Worm (Caenorhabditis elegans) whole organism, dauer: ENCODE results near the gene F14D7.14.
"Not testable (repeated sequence)": the region's sequence is repeated elsewhere in the genome, so short reads cannot be mapped to it uniquely, and the experiment has no call there.

Experiments used
- unc-62 ChIP-seq: sonication (generic microtip); optimal IDR thresholded peaks from 2 replicates; lab custom pipeline; 2017; ENCODE audit warnings: missing biosample characterization, missing genetic modification reagents, missing genetic modification characterization

The F14D7.14 gene

DNA sequence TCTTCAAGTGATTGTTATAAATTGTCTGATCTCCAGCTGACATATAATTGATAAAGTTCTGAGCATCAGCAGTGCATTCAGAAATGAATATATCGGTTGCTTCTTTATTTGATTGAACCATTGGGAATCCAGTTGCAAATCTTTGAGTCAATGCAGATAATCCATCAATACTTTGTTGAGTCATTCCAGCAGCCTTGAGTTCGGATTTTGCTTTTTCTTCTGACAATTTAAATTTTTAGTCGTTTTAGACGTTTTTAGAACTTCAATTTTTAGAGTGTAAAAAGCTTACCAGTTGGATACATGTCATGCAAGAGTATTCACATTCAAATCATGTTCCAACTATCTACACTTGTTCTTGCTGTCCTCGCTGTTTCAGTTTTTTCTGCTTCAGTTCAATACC, at the start of gene F14D7.14:
Gene F14D7.14 (plus strand): TSS at position 301 of the 400 bp plus-strand sequence.
- not testable (repeated sequence) for TF ChIP-seq unc-62 (GFP tag; lab: Kevin White, UChicago)

ce11 chrV:14260831-14261230, 48.9 kb upstream of the F14D7.14 start, which contains the start of gene F40G12.2:
F40G12.2 (minus strand) TSS chrV:14260931.
- TF ChIP-seq unc-62 (GFP tag; lab: Kevin White, UChicago), result no peak

- TF ChIP-seq unc-62 (GFP tag; lab: Kevin White, UChicago), result no peak
Observed at ce11 chrV:14267326-14267942, 42.3 kb upstream of the F14D7.14 start.

ce11 chrV:14268616-14269015, 41.1 kb upstream of the F14D7.14 start, which contains the start of gene F40G12.4:
F40G12.4 (minus strand) TSS chrV:14268716.
- no peak for TF ChIP-seq unc-62 (GFP tag; lab: Kevin White, UChicago)

DNA sequence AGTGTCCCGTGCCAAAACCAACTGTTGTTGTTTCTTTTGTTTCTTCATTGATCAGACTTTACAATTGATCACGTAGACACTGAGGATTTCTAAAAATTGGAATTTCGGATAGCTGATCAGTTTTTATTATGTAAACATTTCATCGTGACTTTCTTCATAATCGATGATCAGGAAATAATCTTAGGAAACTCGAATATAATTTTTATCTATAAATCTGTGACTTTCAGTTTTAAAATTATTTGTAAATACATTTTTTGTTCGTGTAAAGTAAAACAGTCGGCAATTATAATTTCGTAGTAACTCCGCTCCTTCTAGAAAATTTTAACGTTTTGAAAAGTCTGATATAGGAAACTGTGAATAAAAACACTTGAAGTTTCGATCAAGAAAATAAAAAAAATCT, 39.0 kb upstream of the F14D7.14 start, which contains the start of gene F40G12.5:
Gene F40G12.5 (minus strand): TSS at position 101 of the 400 bp plus-strand sequence.
- no peak for TF ChIP-seq unc-62 (GFP tag; lab: Kevin White, UChicago)

- no peak for TF ChIP-seq unc-62 (GFP tag; lab: Kevin White, UChicago)
Observed at ce11 chrV:14273019-14273418, 36.7 kb upstream of the F14D7.14 start, which contains the start of gene F40G12.6. F40G12.6 (minus strand) TSS chrV:14273119.

ce11 chrV:14274268-14274667, 35.5 kb upstream of the F14D7.14 start, which contains the start of gene F40G12.7:
F40G12.7 (plus strand) TSS chrV:14274568.
- TF ChIP-seq unc-62 (GFP tag; lab: Kevin White, UChicago), result not testable (repeated sequence)

- no peak for TF ChIP-seq unc-62 (GFP tag; lab: Kevin White, UChicago)
Observed at ce11 chrV:14279777-14280176, 30.0 kb upstream of the F14D7.14 start, which contains the start of gene srt-33. srt-33 (minus strand) TSS chrV:14279877.

- TF ChIP-seq unc-62 (GFP tag; lab: Kevin White, UChicago), result no peak
Observed at ce11 chrV:14282222-14282709, 27.5 kb upstream of the F14D7.14 start, which contains the start of the genes srt-74 and F40G12.9. srt-74 (minus strand) TSS chrV:14282322. F40G12.9 (plus strand) TSS chrV:14282659.

ce11 chrV:14283241-14283640, 26.5 kb upstream of the F14D7.14 start, which contains the start of gene F40G12.10:
F40G12.10 (plus strand) TSS chrV:14283541.
- no peak for TF ChIP-seq unc-62 (GFP tag; lab: Kevin White, UChicago)

DNA sequence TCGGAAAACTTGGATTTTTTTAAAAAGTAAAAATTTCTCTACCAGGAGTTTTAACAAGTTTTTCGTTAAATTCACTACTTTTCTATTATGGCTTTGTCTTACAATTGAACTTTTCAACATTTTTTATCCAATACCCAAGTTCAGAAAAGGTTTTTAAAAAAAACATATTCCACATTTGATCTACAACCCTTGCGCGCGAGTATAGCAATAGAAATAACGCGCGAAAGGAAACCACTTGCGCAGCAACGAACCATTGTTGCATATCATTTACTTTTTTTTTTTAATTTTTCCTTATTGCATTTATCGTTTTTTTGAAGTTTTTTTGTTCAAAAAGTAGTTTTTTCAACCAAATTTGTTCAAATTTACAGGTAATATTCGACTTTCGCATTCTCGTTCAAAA, 23.9 kb upstream of the F14D7.14 start, which contains the start of gene F40G12.11:
Gene F40G12.11 (plus strand): TSS at position 369 of the 400 bp plus-strand sequence.
- TF ChIP-seq unc-62 (GFP tag; lab: Kevin White, UChicago), result no peak

DNA sequence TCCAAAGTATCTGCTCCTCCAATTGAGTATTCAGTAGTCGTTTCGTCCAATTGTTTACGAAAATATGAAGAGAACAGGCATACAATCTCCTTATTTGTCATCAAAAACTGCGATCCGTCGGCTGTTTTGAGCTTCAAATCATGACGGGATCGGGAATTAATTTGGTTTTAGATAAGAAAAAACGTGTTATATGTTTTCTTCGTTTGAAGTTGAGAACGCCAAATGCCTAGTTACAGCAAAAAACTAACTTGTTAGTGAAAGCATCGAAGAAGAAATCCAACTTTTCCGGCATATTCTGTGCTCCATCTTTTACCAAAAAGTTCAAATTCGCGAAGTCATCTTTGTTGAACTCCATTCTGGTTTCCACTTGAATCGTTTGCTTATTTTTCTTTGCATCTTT, 20.4 kb upstream of the F14D7.14 start, which contains the start of gene F14D7.1:
Gene F14D7.1 (minus strand): TSS at position 101 of the 400 bp plus-strand sequence.
- TF ChIP-seq unc-62 (GFP tag; lab: Kevin White, UChicago), result no peak

DNA sequence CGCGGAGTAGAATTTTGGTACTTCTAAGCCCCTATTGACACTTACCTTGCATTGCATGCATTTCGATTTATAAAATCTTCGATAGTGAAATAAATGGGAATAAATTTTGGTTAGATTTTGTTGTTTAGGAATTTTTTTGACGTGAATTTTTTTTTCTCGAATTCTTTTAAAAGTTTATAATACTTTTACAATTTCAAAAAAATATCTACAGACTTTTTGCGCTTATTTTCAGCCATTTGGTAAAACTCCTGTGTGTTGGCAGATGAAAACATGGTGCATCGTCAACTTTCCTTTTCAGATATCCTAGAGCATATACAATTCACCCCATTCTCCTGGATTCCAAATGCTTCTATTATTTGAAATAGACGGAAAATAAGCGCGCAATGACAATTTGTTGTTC, 19.1 kb upstream of the F14D7.14 start, which contains the start of gene F14D7.18:
Gene F14D7.18 (minus strand): TSS at position 101 of the 400 bp plus-strand sequence.
- TF ChIP-seq unc-62 (GFP tag; lab: Kevin White, UChicago), result no peak

DNA sequence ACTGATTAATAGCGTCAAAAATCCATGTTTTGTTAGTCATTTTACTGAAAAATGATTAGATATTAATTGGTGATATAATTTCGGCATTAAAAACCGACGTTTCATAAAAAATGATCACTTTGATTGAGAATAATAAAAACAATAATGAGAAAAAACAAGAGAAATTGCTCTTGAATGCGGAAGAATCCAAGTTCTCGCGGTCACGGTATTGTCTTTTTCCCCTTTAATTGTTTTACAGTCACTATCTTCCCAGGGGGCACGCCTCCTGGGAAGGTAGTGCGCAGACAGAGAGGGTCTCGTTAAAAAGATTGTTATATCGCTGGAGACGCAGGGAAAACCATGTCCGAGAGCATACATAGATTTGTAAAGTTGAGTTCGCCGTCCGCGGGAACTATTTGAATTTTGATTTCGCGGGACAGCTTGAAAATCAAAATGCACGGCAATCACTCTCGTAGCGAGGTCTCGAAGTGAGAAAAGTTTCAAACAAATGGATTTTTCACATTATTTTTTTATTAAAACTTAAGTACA, 16.0 kb upstream of the F14D7.14 start, which contains the start of gene F14D7.2:
Gene F14D7.2 (minus strand): TSS at position 51 of the 528 bp plus-strand sequence.
- no peak for TF ChIP-seq unc-62 (GFP tag; lab: Kevin White, UChicago)

- TF ChIP-seq unc-62 (GFP tag; lab: Kevin White, UChicago), result no peak
Observed at ce11 chrV:14294396-14294795, 15.3 kb upstream of the F14D7.14 start, which contains the start of gene F14D7.9. F14D7.9 (plus strand) TSS chrV:14294696.

- TF ChIP-seq unc-62 (GFP tag; lab: Kevin White, UChicago), result no peak
Observed at ce11 chrV:14296499-14296898, 13.2 kb upstream of the F14D7.14 start, which contains the start of gene F14D7.3. F14D7.3 (plus strand) TSS chrV:14296799.
